Fruit fly (Drosophila melanogaster): ENCODE data around the gene Ctps.

DNA sequence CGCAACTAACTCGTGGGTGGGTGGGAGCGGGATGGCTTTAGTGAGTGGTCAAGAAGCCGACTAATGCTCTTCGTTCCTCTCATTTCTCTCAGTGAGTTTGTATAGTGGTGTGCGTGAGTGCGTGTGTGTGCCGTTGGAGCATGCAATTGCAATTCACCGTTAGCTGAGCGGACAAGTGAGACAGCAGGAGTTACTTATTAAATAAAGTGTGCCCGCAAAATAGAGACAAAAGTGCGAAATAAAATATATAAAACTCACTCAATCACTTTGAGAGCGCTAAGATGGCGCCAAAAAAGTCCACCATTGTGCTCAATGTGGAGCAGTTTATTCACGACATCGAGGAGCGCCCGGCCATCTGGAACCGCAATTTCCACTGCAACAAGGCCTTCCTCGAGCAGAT, 10.8 kb downstream of the Ctps start:
- TF ChIP-seq Dfd (GFP tag; optimal IDR thresholded peaks at IDR 0.05): no peak
- no peak for TF ChIP-seq dl (GFP tag; optimal IDR thresholded peaks at IDR 0.05; ENCODE audit: insufficient read depth in 1 of 2, partially characterized antibody in 2 of 2)
- no peak for TF ChIP-seq psq (GFP tag; optimal IDR thresholded peaks at IDR 0.05)
- no peak for TF ChIP-seq Hr83 (GFP tag; optimal IDR thresholded peaks at IDR 0.05; ENCODE audit: poor library complexity, severe bottlenecking)
- no peak for TF ChIP-seq dsf (GFP tag; optimal IDR thresholded peaks at IDR 0.05; ENCODE audit: borderline replicate concordance)
- TF ChIP-seq GATAd (GFP tag; optimal IDR thresholded peaks at IDR 0.05): no peak
- no peak for TF ChIP-seq pan (optimal IDR thresholded peaks at IDR 0.05)

All from whole organism, wandering third instar larva.